Fruit fly (Drosophila melanogaster) whole organism: ENCODE measurements around the gene CG9784.

Source experiments
- CG8478 ChIP-seq: fragments of >200 bp; optimal IDR thresholded peaks from 2 replicates; lab custom pipeline; 2018; ENCODE audit warnings: inconsistent platforms
- Dll ChIP-seq: fragments of >200 bp; optimal IDR thresholded peaks from 2 replicates; lab custom pipeline; 2017
- EcR ChIP-seq, 2 experiments: fragments of >200 bp; optimal IDR thresholded peaks; 2 replicates each; lab custom pipeline; 2017; ENCODE audit warnings: missing biosample characterization in 2 of 2, missing genetic modification characterization in 2 of 2, missing genetic modification reagents in 2 of 2
- pan ChIP-seq: fragments of >200 bp; optimal IDR thresholded peaks from 2 replicates; lab custom pipeline; 2017
- psq ChIP-seq: fragments of >200 bp; optimal IDR thresholded peaks from 2 replicates; lab custom pipeline; 2017
- usp ChIP-seq: fragments of >200 bp; optimal IDR thresholded peaks from 2 replicates; lab custom pipeline; 2017; ENCODE audit warnings: missing biosample characterization, missing genetic modification characterization, mixed read lengths

Gene CG9784

DNA sequence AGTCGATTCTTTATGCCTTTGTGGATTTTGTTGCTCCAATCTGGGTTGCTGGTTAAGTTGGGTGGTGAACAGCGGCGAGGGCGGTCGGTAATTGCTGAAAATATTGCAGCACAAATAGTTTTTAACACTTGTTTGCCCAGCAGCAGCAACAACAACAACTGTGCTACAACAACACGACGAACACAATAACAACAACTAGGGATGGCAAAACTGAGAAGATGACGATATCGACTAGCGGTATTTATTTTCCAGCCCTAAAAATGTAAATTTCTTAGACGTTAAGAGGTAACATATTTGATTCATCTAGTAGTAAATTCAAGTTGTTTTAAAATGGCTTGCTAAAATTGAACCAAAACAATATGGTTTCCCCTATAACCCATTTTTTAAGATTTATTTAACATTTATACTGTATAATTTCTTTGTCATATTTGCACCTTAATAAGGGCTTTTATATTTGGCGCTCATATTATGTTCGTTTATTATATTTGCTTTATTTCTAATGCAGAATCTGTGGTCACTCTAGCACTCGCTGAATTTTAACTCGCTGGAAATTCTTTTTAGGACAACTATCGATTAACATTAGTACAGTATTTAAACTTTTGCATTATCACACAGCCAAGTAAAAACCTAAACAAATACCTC, 558 bp downstream of the CG9784 start:
- TF ChIP-seq psq (lab: Kevin White, UChicago) (no peak), EcR (GFP tag; optimal IDR thresholded peaks at IDR 0.05; lab: Kevin White, UChicago) (no peak), Dll (lab: Kevin White, UChicago) (no peak), usp (GFP tag; lab: Kevin White, UChicago) (no peak)

DNA sequence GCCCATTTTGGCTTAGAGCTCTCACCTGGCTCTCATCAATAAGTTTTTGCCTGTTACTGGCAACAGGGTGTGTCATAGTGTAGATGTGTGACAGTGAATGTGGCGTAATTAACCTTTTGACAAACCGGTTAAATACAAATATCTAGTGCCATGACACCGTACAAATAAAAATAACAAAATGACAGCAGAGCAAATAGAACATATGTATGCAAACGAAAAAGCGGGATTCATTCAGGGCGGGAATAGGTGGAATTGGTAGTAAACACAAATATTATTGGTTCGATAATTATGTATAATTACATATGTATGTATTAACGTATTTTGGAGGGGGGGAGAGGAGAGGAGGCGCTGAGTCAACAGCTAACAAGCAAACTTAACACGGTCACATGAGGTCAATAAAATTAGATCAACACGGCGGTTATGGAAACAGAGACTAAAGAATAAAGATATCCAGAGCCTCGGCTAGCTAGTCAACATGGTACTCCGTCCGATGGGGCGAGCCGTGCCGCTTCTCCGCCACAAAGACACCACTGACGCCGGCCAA, 2.7 kb downstream of the CG9784 start:
- no peak for TF ChIP-seq Dll (lab: Kevin White, UChicago)
- no peak for TF ChIP-seq CG8478 (lab: Kevin White, UChicago)
- TF ChIP-seq psq (lab: Kevin White, UChicago): no peak
- no peak for TF ChIP-seq EcR (GFP tag; optimal IDR thresholded peaks at IDR 0.05; lab: Kevin White, UChicago)
- TF ChIP-seq pan: no peak
- TF ChIP-seq usp (GFP tag; lab: Kevin White, UChicago): no peak

DNA sequence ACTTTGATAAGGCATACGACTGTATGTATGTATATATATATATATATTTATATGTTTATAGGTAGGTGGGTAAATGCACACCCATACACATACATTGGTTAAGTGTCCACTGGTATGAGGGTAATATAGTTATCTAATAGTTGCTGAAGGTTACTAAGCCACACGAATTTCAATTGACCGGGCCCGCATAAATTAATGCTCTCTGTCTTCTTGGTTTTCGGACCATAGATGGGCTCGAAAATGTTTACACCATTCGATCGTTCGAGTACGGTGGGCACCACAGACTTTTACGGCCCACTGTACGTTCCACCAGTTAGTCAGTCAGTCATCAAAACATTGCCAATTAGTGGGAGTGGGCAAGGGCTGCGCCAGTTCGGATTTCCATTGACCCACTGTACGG, 3.6 kb downstream of the CG9784 start:
- TF ChIP-seq EcR (GFP tag; optimal IDR thresholded peaks at IDR 0.05; lab: Kevin White, UChicago) (no peak), CG8478 (lab: Kevin White, UChicago) (no peak), usp (GFP tag; lab: Kevin White, UChicago) (no peak), pan (no peak), Dll (lab: Kevin White, UChicago) (no peak), psq (lab: Kevin White, UChicago) (no peak)

DNA sequence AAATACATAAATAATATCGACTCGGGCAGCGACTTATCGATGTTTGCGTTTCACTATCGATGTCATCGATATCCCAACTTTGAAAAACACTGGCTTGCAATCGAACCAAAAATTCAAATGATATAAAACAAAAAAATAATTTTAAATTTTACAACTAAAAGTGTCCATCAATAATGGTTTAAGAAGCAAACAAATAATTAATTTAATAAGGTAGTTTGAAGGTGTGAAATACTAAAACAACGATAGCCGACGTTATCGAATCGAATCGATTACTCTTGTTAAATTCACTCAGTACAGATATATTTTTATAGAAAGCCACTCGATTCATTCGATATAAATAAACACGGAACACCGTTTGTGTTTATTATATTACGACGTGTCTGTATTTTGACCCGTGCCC, 5.6 kb downstream of the CG9784 start, which contains the start of the genes SMC3 and Ubc7:
TSS of gene SMC3 (minus strand) at position 22 of the 400 bp plus-strand sequence.
TSS of gene Ubc7 (plus strand) at position 260 of the 400 bp plus-strand sequence.
- TF ChIP-seq Dll (lab: Kevin White, UChicago) (no peak), psq (lab: Kevin White, UChicago) (no peak), CG8478 (lab: Kevin White, UChicago) (no peak), usp (GFP tag; lab: Kevin White, UChicago) (no peak), pan (no peak), EcR (GFP tag; optimal IDR thresholded peaks at IDR 0.05; lab: Kevin White, UChicago) (no peak)

DNA sequence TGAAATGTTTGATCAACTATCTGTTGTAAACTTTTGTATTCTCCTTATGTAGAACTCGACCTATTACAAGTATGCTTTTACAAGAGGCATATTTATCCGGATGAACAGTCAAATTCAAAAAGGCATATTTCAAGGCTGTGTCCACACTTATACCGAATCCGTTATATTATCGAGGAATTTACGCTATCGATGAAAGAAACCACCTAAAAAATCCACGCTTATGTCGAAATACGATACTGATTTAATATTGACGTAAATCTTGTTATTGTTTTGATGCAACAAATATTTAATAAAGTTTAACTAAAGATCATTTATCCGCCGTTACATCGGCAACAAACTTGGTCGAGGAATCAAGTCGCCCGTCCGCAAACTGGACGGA, 11.4 kb downstream of the CG9784 start, which contains the start of gene CG13014:
TSS of gene CG13014 (plus strand) at position 206 of the 379 bp plus-strand sequence.
- TF ChIP-seq Dll (lab: Kevin White, UChicago) (no peak), usp (GFP tag; lab: Kevin White, UChicago) (no peak), CG8478 (lab: Kevin White, UChicago) (no peak), pan (no peak), psq (lab: Kevin White, UChicago) (no peak), EcR (GFP tag; optimal IDR thresholded peaks at IDR 0.05; lab: Kevin White, UChicago) (no peak)

DNA sequence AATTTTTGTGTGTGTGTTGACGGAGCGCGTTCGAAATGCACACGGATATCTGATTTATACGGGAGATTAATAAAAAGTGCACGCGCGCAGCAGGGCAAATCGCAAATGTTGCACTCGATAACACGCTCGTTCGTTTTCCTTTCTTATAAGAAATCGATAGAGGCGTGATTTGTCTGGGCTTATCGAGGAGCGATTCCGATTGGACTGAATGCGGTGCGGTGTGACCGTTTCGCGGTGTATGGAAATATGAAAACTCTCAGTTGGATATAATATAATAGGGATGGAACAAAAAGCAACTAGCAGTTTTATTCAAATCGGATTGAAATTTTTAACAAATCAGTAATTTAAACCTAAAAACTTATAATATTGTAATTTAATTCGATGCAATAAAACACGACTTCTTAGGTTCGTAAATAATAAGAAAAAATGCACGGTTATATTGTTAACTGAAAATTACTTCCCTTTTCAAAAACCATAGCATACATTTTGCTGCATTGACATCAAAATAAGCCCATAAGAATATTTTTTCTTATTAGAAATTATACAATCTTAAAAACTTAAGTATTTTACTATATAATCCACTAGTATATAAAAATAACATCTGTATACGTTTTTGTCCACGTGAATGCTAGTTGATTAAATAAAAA, 11.9 kb downstream of the CG9784 start, which contains the start of gene CanA-14F:
TSS of gene CanA-14F (minus strand) at position 152 of the 647 bp plus-strand sequence.
- TF ChIP-seq EcR (GFP tag; optimal IDR thresholded peaks at IDR 0.05; lab: Kevin White, UChicago) (no peak), psq (lab: Kevin White, UChicago) (no peak), usp (GFP tag; lab: Kevin White, UChicago) (no peak), CG8478 (lab: Kevin White, UChicago) (no peak), Dll (lab: Kevin White, UChicago) (no peak), pan (no peak)

DNA sequence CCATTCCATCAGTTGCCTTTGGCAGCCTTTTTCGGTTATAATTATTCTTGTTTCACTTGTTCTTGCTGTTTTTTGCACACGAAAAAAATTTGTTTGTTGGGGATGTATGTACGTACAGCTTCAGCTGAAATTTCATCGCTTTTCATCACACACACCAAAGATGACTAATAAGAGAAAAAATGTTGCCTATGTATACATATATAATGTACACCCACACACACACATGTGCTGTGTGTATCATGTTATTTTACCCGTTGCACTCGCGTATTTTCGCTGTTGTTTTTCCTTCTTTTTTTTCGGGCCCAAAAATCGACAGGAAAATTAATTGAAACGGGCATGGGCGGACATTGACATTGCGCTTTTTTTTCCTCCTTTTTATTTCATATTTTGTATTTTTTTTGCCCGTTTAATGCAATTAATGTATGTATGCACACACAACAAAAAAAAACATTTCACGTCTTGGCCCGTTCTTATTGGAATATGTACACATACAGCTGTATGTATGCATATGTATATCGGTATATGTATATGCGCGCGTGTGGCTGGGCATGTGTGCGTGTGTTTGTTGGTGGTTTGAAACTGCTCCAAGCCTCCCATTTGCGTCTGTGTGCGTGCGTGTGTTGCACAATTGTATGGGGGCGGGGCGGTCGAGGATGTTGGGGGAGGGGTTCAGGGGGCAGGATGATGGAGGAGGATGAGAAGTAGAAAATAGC, 12.7 kb downstream of the CG9784 start:
- peak; percentile 28 for TF ChIP-seq pan
- TF ChIP-seq Dll (lab: Kevin White, UChicago): no peak
- no peak for TF ChIP-seq psq (lab: Kevin White, UChicago)
- TF ChIP-seq CG8478 (lab: Kevin White, UChicago): peak; percentile 65
- no peak for TF ChIP-seq usp (GFP tag; lab: Kevin White, UChicago)
- TF ChIP-seq EcR (GFP tag; optimal IDR thresholded peaks at IDR 0.05; lab: Kevin White, UChicago): no peak

DNA sequence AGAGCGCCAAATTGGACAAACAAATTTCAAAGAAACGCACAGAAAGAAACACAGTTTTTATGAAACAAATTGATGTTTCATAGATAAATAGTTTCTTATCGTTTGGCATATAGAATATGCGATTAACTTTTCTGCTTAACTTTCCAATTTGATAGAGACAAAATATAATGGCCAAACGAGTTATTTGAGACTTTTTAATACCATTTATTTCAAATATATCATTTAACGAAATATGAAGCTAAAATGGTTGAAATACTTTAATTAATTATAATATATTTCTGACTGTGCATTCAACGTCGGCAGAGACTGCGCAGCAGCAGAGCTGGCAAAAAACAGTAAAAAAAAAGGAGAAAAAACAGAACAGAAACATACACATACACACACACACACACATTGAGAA, 13.4 kb downstream of the CG9784 start:
- TF ChIP-seq EcR (GFP tag; optimal IDR thresholded peaks at IDR 0.05; lab: Kevin White, UChicago) (no peak), usp (GFP tag; lab: Kevin White, UChicago) (no peak), Dll (lab: Kevin White, UChicago) (no peak)

DNA sequence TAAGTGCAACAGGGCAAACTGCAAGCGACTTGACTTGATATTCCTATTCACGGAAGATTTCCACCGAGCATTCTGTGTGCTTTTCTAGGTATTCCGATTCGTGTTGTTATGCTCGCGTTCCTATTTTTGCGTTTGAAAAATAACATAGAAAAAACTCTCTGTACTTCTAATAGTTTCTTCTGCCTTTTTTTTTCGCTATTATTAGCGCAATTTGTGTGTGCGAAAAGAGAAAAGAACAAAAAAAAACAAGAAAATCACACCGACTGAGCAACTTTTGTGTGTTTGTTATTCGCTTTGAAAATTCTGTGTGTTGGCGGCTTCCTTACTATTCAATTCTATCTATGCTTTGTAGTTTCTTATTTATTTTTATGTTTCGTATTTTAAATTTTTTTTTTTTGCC, 15.3 kb downstream of the CG9784 start:
- no peak for TF ChIP-seq pan

DNA sequence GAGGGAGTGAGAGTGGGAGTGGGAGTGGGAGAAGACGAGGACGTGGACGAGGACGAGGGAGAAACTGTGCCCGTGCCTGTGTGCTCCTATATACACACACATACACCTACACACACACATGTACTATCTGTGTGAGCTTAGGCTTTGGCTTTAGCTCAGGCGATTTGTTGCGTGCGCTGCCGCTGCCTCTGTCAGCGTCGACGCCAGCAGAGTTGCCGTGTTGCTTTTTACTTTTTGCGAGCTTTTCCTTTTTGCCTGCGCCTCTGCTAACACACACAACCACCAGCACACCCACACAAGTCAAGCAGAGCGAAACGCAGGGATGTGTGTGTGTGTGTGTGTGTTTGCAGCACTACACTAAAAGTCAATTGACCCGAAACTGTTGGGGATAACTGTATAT, 16.9 kb downstream of the CG9784 start:
- TF ChIP-seq Dll (lab: Kevin White, UChicago) (no peak), pan (no peak), psq (lab: Kevin White, UChicago) (no peak), usp (GFP tag; lab: Kevin White, UChicago) (no peak), EcR (GFP tag; optimal IDR thresholded peaks at IDR 0.05; lab: Kevin White, UChicago) (no peak), CG8478 (lab: Kevin White, UChicago) (no peak)

DNA sequence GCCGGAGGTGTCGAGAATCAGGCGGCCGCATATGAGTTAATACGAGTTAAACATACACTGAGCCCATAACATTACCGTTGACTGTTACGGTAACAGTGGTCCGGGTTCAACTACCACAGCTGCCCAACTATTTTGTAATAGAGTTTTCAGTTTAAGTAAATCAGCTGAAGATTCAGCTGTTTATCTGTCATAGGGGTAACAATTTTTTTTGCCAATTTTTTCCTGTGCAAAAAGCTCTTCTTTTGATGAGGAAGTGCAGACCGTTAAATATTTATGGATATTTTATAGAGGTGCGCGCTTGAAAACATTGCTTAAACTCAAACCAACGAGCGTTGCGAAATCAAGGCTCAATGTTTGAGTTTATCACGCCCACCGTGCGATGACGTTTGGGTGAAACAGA, 17.3 kb downstream of the CG9784 start:
- TF ChIP-seq CG8478 (lab: Kevin White, UChicago) (no peak), pan (no peak), usp (GFP tag; lab: Kevin White, UChicago) (no peak), psq (lab: Kevin White, UChicago) (no peak), EcR (GFP tag; optimal IDR thresholded peaks at IDR 0.05; lab: Kevin White, UChicago) (no peak), Dll (lab: Kevin White, UChicago) (no peak)
